Worm (Caenorhabditis elegans) whole organism, L3 larva: ENCODE results near the gene dmsr-4.

Experiments used
- ama-1 ChIP-seq: fragments of 150-350 bp; optimal IDR thresholded peaks from 2 replicates; lab custom pipeline; 2018
- ceh-82 ChIP-seq: fragments of 150-350 bp; optimal IDR thresholded peaks from 2 replicates; lab custom pipeline; 2014; ENCODE audit warnings: missing biosample characterization, missing genetic modification characterization
- fos-1 ChIP-seq: fragments of 150-350 bp; optimal IDR thresholded peaks from 2 replicates; lab custom pipeline; 2014; ENCODE audit warnings: missing biosample characterization, missing genetic modification characterization
- jun-1 ChIP-seq: fragments of 150-350 bp; optimal IDR thresholded peaks from 2 replicates; lab custom pipeline; 2014; ENCODE audit warnings: missing biosample characterization, missing genetic modification reagents, missing genetic modification characterization

DNA sequence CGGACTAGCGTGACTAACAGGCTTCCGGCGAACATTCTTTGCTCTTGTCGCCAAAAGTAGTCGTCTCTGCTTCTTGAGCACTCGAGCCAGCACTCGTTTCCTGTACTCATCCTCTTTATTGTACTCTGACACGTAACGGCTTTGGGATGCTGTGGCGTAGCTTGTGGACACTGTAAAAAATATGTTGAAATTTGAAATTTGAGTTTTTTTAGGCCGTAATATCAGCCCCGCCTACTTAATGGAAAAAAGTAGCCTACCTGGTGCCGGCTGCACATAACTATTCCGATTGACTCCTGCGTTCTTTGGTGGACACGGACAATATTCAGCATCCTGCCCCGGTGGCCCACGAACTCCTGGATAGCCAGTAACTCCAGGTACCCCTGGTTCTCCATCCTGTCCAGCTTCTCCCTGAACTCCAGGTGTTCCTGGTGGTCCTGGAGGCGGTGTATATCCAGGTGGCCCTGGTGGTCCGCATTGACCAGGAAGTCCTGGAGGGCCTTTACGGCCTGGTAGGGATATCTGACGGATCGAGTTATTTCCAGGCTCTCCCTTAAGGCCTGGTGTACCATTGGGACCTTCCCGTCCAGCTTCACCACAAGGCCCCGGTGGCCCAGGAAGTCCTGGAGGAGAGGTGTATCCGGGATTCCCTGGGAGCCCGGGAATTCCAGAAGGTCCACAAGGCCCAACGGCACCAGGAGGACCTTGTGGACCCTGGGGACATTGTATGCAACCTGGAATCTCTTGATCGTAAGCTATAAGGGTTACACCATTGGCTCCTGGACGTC, 52.8 kb downstream of the dmsr-4 start:
- TF ChIP-seq jun-1 (tag; lab: Kevin White, UChicago) (no peak), ceh-82 (tag; lab: Kevin White, UChicago) (no peak), fos-1 (tag; lab: Kevin White, UChicago) (no peak), ama-1 (no peak)
